Fruit fly (Drosophila melanogaster) whole organism, embryonic: ENCODE data around the gene dtn.

Experiments used
- CG10654 ChIP-seq: fragments of 200-800 bp; sonication (Bioruptor generic); optimal IDR thresholded peaks from 2 replicates; lab custom pipeline; 2016; ENCODE audit warnings: missing biosample characterization, missing genetic modification characterization
- CG16863 ChIP-seq: fragments of 200-800 bp; sonication (Bioruptor generic); optimal IDR thresholded peaks from 3 replicates; lab custom pipeline; 2016; ENCODE audit warnings: missing biosample characterization, missing genetic modification characterization
- Deaf1 ChIP-seq: fragments of 200-800 bp; optimal IDR thresholded peaks from 3 replicates; lab custom pipeline; 2019; ENCODE audit warnings: missing biosample characterization, mild to moderate bottlenecking, missing genetic modification characterization, moderate library complexity
- Jarid2 ChIP-seq: fragments of 200-800 bp; sonication (Bioruptor generic); optimal IDR thresholded peaks from 3 replicates; lab custom pipeline; 2017; ENCODE audit warnings: mild to moderate bottlenecking, missing biosample characterization, missing genetic modification reagents, missing genetic modification characterization
- Med ChIP-seq: fragments of 200-800 bp; sonication (Bioruptor generic); peaks from one replicate; lab custom pipeline; 2016; ENCODE audit warnings: missing biosample characterization, missing genetic modification characterization, mild to moderate bottlenecking, inconsistent platforms, moderate library complexity
- Trl ChIP-seq, 3 experiments: fragments of >200 bp in 2 of 3; fragments of 200-800 bp in 1 of 3; sonication (Bioruptor generic) in 1 of 3; optimal IDR thresholded peaks; 2 replicates in 1 of 3; 3 replicates in 2 of 3; lab custom pipeline; 2016 to 2017; ENCODE audit warnings: missing biosample characterization in 1 of 3, missing genetic modification characterization in 1 of 3
- aop ChIP-seq: fragments of 200-800 bp; sonication (Bioruptor generic); IDR thresholded peaks from 2 replicates; pipeline ENCODE4 v1.3.6; 2022; ENCODE audit warnings: missing biosample characterization, missing genetic modification characterization
- cg ChIP-seq: fragments of 200-800 bp; sonication (Bioruptor generic); optimal IDR thresholded peaks from 3 replicates; lab custom pipeline; 2019; ENCODE audit warnings: missing biosample characterization, mild to moderate bottlenecking, missing genetic modification characterization, moderate library complexity
- dm ChIP-seq: fragments of 200-800 bp; sonication (Bioruptor generic); optimal IDR thresholded peaks from 3 replicates; lab custom pipeline; 2016; ENCODE audit warnings: missing biosample characterization, missing genetic modification characterization
- gsb-n ChIP-seq: fragments of 200-800 bp; sonication (Bioruptor generic); optimal IDR thresholded peaks from 3 replicates; lab custom pipeline; 2018; ENCODE audit warnings: missing biosample characterization, mild to moderate bottlenecking, missing genetic modification characterization
- nom ChIP-seq: fragments of 200-800 bp; sonication (Bioruptor generic); optimal IDR thresholded peaks from 2 replicates; lab custom pipeline; 2017; ENCODE audit warnings: missing biosample characterization, missing genetic modification characterization, mild to moderate bottlenecking, moderate library complexity, missing genetic modification reagents
- pan ChIP-seq, 4 experiments: fragments of >200 bp in 3 of 4; fragments of 200-800 bp in 1 of 4; sonication (Bioruptor generic) in 1 of 4; optimal IDR thresholded peaks in 3 of 4; IDR thresholded peaks in 1 of 4; 2 replicates each; pipeline versions ENCODE4 v1.3.6 to Lab custom; 2017 to 2022; ENCODE audit warnings: missing biosample characterization in 2 of 4, missing genetic modification characterization in 2 of 4, mixed read lengths in 1 of 4
- vvl ChIP-seq: fragments of 200-800 bp; sonication (Bioruptor generic); IDR thresholded peaks from 2 replicates; pipeline ENCODE4 v1.3.6; 2022; ENCODE audit warnings: missing biosample characterization, missing genetic modification characterization

The dtn gene

dm6 chrX:6283470-6283869, 58.0 kb downstream of the dtn start, which contains the start of gene CG11700:
Gene CG11700 (minus strand): TSS chrX:6283575.
- 0 out of 2 replicates have a peak, but pooled peaks have one; percentile 13 for TF ChIP-seq vvl
- TF ChIP-seq Jarid2 (GFP tag; lab: Kevin White, UChicago): peak; percentile 2
- no peak for TF ChIP-seq CG16863
- peak in 1 of 2 experiments; percentile 28 for TF ChIP-seq Trl (optimal IDR thresholded peaks at IDR 0.05; lab: Kevin White, UChicago)
- TF ChIP-seq Trl (GFP tag; optimal IDR thresholded peaks at IDR 0.05; lab: Kevin White, UChicago): no peak
- no peak for TF ChIP-seq CG10654 (GFP tag; lab: Kevin White, UChicago)
- peak; percentile 50 for TF ChIP-seq nom
- TF ChIP-seq aop (GFP tag; lab: Robert Waterston, UW): 0 out of 2 replicates have a peak, but pooled peaks have one; percentile 16
- TF ChIP-seq dm (GFP tag; lab: Kevin White, UChicago): no peak
- peak; percentile 4 for TF ChIP-seq Deaf1 (tag; lab: Kevin White, UChicago)
- peak; percentile 15 for TF ChIP-seq Med (GFP tag; lab: Kevin White, UChicago)
- TF ChIP-seq pan (optimal IDR thresholded peaks at IDR 0.05; lab: Kevin White, UChicago): no peak
- no peak for TF ChIP-seq pan (GFP tag; optimal IDR thresholded peaks at IDR 0.05 in 1 of 2, IDR thresholded peaks at IDR 0.05 in 1 of 2)
- TF ChIP-seq cg (GFP tag; lab: Kevin White, UChicago): peak; percentile 55
- peak; percentile 54 for TF ChIP-seq gsb-n (tag; lab: Kevin White, UChicago)
